Fruit fly (Drosophila melanogaster) whole organism, embryonic: ENCODE data around the gene CG31816.

Experiments used
- CG10147 ChIP-seq: fragments of 200-800 bp; sonication (Bioruptor generic); optimal IDR thresholded peaks from 2 replicates; lab custom pipeline; 2019; ENCODE audit warnings: missing biosample characterization, mild to moderate bottlenecking, missing genetic modification characterization, moderate library complexity
- CG12155 ChIP-seq: fragments of 200-800 bp; sonication (Bioruptor generic); optimal IDR thresholded peaks from 3 replicates; lab custom pipeline; 2016; ENCODE audit warnings: missing biosample characterization, missing genetic modification characterization
- CG17361 ChIP-seq: fragments of 200-800 bp; sonication (Bioruptor generic); IDR thresholded peaks from 3 replicates; pipeline ENCODE4 v1.3.6; 2022; ENCODE audit warnings: missing biosample characterization, missing genetic modification characterization
- CG5180 ChIP-seq: fragments of 200-800 bp; sonication (Bioruptor generic); optimal IDR thresholded peaks from 3 replicates; lab custom pipeline; 2017; ENCODE audit warnings: missing biosample characterization, missing genetic modification characterization, mild to moderate bottlenecking, moderate library complexity, missing genetic modification reagents
- CG8924 ChIP-seq: fragments of 200-800 bp; optimal IDR thresholded peaks from 3 replicates; lab custom pipeline; 2019; ENCODE audit warnings: missing biosample characterization, mild to moderate bottlenecking, missing genetic modification characterization, moderate library complexity
- Hmx ChIP-seq: fragments of 200-800 bp; sonication (Bioruptor generic); optimal IDR thresholded peaks from 2 replicates; lab custom pipeline; 2016; ENCODE audit warnings: missing biosample characterization, missing genetic modification characterization
- Hr39 ChIP-seq: fragments of >200 bp; optimal IDR thresholded peaks from 2 replicates; lab custom pipeline; 2017
- Hr78 ChIP-seq, 2 experiments: fragments of 200-800 bp in 1 of 2; fragments of >200 bp in 1 of 2; sonication (Bioruptor generic) in 1 of 2; optimal IDR thresholded peaks; 2 replicates each; lab custom pipeline; 2017 to 2019; ENCODE audit warnings: missing biosample characterization in 2 of 2, missing genetic modification characterization in 2 of 2, mild to moderate bottlenecking in 1 of 2, moderate library complexity in 1 of 2
- gt ChIP-seq: fragments of 200-800 bp; sonication (Bioruptor generic); IDR thresholded peaks from 2 replicates; pipeline ENCODE4 v1.3.6; 2022; ENCODE audit warnings: missing biosample characterization, missing genetic modification characterization
- pita ChIP-seq: fragments of 200-800 bp; sonication (Bioruptor generic); optimal IDR thresholded peaks from 2 replicates; lab custom pipeline; 2017; ENCODE audit warnings: missing biosample characterization, mild to moderate bottlenecking, missing genetic modification characterization

DNA sequence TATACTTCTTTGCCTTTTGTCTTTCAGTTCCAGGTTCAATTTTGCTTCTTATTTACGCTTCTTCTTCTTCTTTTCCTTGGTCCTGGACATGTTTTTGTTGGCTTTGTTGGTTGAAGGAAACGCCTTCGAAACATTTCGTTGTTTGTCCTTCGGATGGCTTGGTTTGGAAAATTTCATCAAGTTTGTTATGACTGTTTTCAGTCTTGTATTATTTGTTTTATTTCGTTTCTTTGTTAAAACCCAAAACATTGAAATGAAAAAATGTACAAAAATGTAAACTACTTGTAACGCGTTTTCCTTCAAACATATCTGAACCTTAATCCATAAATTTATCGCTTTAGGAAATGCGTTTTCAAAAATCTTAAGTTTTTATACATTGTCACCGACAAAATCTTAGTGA, at the start of gene CG31816:
- TF ChIP-seq CG5180 (no peak), CG8924 (no peak), Hmx (GFP tag; lab: Kevin White, UChicago) (no peak), gt (no peak), Hr78 (GFP tag; optimal IDR thresholded peaks at IDR 0.05; lab: Kevin White, UChicago) (no peak), Hr39 (lab: Kevin White, UChicago) (no peak), CG12155 (GFP tag; lab: Kevin White, UChicago) (no peak), CG10147 (GFP tag; lab: Kevin White, UChicago) (no peak), CG17361 (no peak), pita (GFP tag; lab: Kevin White, UChicago) (no peak)
